Worm (Caenorhabditis elegans): ENCODE data around the gene chil-9.

ce11 chrII:9859575-9859974, 14.4 kb upstream of the chil-9 start, which contains the start of gene chil-5:
- TF ChIP-seq mab-5 (tag; optimal IDR thresholded peaks at IDR 0.05): no peak
- no peak for TF ChIP-seq ztf-11 (tag; optimal IDR thresholded peaks at IDR 0.05)
- no peak for TF ChIP-seq ces-1 (GFP tag; optimal IDR thresholded peaks at IDR 0.05)
